Worm (Caenorhabditis elegans) whole organism, early embryonic: ENCODE data around the gene F37C12.18.

Experiments
- flt-1 ChIP-seq: fragments of 200-800 bp; sonication (Bioruptor generic); IDR thresholded peaks from 2 replicates; pipeline ENCODE4 v1.3.6; 2022; ENCODE audit warnings: missing genetic modification characterization, missing compliant biosample characterization
- hmg-4 ChIP-seq: fragments of 200-800 bp; sonication (Bioruptor generic); optimal IDR thresholded peaks from 2 replicates; lab custom pipeline; 2018; ENCODE audit warnings: mild to moderate bottlenecking, missing genetic modification characterization, missing compliant biosample characterization
- hnd-1 ChIP-seq: sonication (generic microtip); optimal IDR thresholded peaks from 2 replicates; lab custom pipeline; 2016; ENCODE audit warnings: missing genetic modification characterization, missing compliant biosample characterization
- scrt-1 ChIP-seq: fragments of 200-800 bp; sonication (Bioruptor generic); IDR thresholded peaks from 2 replicates; pipeline ENCODE4 v1.3.6; 2022; ENCODE audit warnings: missing genetic modification characterization, missing compliant biosample characterization

ce11 chrIII:7241065-7241464 is 45.8 kb upstream of the F37C12.18 start, which contains the start of gene ztf-31:
- no peak for TF ChIP-seq flt-1
- no peak for TF ChIP-seq scrt-1 (GFP tag; lab: Robert Waterston, UW)
- no peak for TF ChIP-seq hmg-4 (GFP tag; lab: Kevin White, UChicago)
- no peak for TF ChIP-seq hnd-1 (tag; lab: Kevin White, UChicago)
